Worm (Caenorhabditis elegans) whole organism, mixed stage, embryonic: Measurements from ENCODE around the gene pho-9.

Experiments used
- M03D4.4 ChIP-seq: sonication (generic microtip); optimal IDR thresholded peaks from 2 replicates; lab custom pipeline; 2017; ENCODE audit warnings: mild to moderate bottlenecking, missing genetic modification characterization, missing compliant biosample characterization
- bed-3 ChIP-seq: fragments of 200-800 bp; sonication (Bioruptor generic); optimal IDR thresholded peaks from 3 replicates; lab custom pipeline; 2018; ENCODE audit warnings: mild to moderate bottlenecking, missing genetic modification characterization, moderate library complexity, missing compliant biosample characterization
- ceh-39 ChIP-seq: fragments of 150-350 bp; optimal IDR thresholded peaks from 2 replicates; lab custom pipeline; 2014; ENCODE audit warnings: missing biosample characterization, missing genetic modification characterization
- ceh-43 ChIP-seq: fragments of 200-800 bp; sonication (Bioruptor generic); optimal IDR thresholded peaks from 2 replicates; lab custom pipeline; 2018; ENCODE audit warnings: mild to moderate bottlenecking, missing genetic modification characterization, moderate library complexity, missing compliant biosample characterization
- ceh-83 ChIP-seq: fragments of 200-800 bp; sonication (Bioruptor generic); optimal IDR thresholded peaks from 2 replicates; lab custom pipeline; 2018; ENCODE audit warnings: mild to moderate bottlenecking, missing genetic modification characterization, missing compliant biosample characterization
- ces-1 ChIP-seq: fragments of 150-350 bp; optimal IDR thresholded peaks from 2 replicates; lab custom pipeline; 2014; ENCODE audit warnings: missing biosample characterization, missing genetic modification reagents, missing genetic modification characterization
- cnd-1 ChIP-seq: fragments of 200-800 bp; sonication (Bioruptor generic); optimal IDR thresholded peaks from 2 replicates; lab custom pipeline; 2018; ENCODE audit warnings: mild to moderate bottlenecking, missing genetic modification characterization, missing compliant biosample characterization
- drap-1 ChIP-seq: fragments of 200-800 bp; sonication (Bioruptor generic); optimal IDR thresholded peaks from 3 replicates; lab custom pipeline; 2018; ENCODE audit warnings: mild to moderate bottlenecking, missing genetic modification characterization, missing compliant biosample characterization
- elt-3 ChIP-seq: fragments of 150-350 bp; optimal IDR thresholded peaks from 2 replicates; lab custom pipeline; 2014; ENCODE audit warnings: missing biosample characterization, missing genetic modification characterization
- ham-2 ChIP-seq: fragments of 200-800 bp; sonication (Bioruptor generic); optimal IDR thresholded peaks from 2 replicates; lab custom pipeline; 2018; ENCODE audit warnings: mild to moderate bottlenecking, missing genetic modification characterization, missing compliant biosample characterization
- hlh-1 ChIP-seq: fragments of 150-350 bp; optimal IDR thresholded peaks from 2 replicates; lab custom pipeline; 2014; ENCODE audit warnings: missing biosample characterization, missing genetic modification reagents, missing genetic modification characterization
- lin-13 ChIP-seq: fragments of 150-350 bp; optimal IDR thresholded peaks from 2 replicates; lab custom pipeline; 2014; ENCODE audit warnings: missing biosample characterization, missing genetic modification characterization
- lin-32 ChIP-seq: fragments of 200-800 bp; sonication (Bioruptor generic); optimal IDR thresholded peaks from 2 replicates; lab custom pipeline; 2018; ENCODE audit warnings: mild to moderate bottlenecking, missing genetic modification characterization, missing compliant biosample characterization
- lsy-2 ChIP-seq: fragments of 150-350 bp; optimal IDR thresholded peaks from 2 replicates; lab custom pipeline; 2014; ENCODE audit warnings: missing biosample characterization, missing genetic modification characterization
- mep-1 ChIP-seq: fragments of 150-350 bp; optimal IDR thresholded peaks from 2 replicates; lab custom pipeline; 2017; ENCODE audit warnings: missing biosample characterization, missing genetic modification reagents, missing genetic modification characterization, inconsistent platforms
- mls-2 ChIP-seq: sonication (generic microtip); optimal IDR thresholded peaks from 2 replicates; lab custom pipeline; 2016; ENCODE audit warnings: mild to moderate bottlenecking, missing genetic modification characterization, moderate library complexity, missing compliant biosample characterization
- nhr-12 ChIP-seq: fragments of 150-350 bp; optimal IDR thresholded peaks from 2 replicates; lab custom pipeline; 2014; ENCODE audit warnings: missing biosample characterization, missing genetic modification characterization
- nhr-2 ChIP-seq: fragments of 150-350 bp; optimal IDR thresholded peaks from 2 replicates; lab custom pipeline; 2014; ENCODE audit warnings: missing biosample characterization, missing genetic modification characterization
- nhr-237 ChIP-seq: fragments of 150-350 bp; optimal IDR thresholded peaks from 2 replicates; lab custom pipeline; 2014; ENCODE audit warnings: missing biosample characterization, missing genetic modification characterization
- nhr-76 ChIP-seq: sonication (generic microtip); optimal IDR thresholded peaks from 2 replicates; lab custom pipeline; 2017; ENCODE audit warnings: missing biosample characterization, missing genetic modification characterization
- pha-4 ChIP-seq: fragments of 150-350 bp; optimal IDR thresholded peaks from 2 replicates; lab custom pipeline; 2018; ENCODE audit warnings: missing biosample characterization, missing genetic modification reagents, missing genetic modification characterization
- snpc-4 ChIP-seq: fragments of 150-350 bp; optimal IDR thresholded peaks from 2 replicates; lab custom pipeline; 2014; ENCODE audit warnings: missing biosample characterization, missing genetic modification characterization
- sptf-1 ChIP-seq: sonication (generic microtip); optimal IDR thresholded peaks from 2 replicates; lab custom pipeline; 2017; ENCODE audit warnings: mild to moderate bottlenecking, missing genetic modification characterization, moderate library complexity, missing compliant biosample characterization
- tbx-8 ChIP-seq: fragments of 200-800 bp; sonication (Bioruptor generic); optimal IDR thresholded peaks from 2 replicates; lab custom pipeline; 2018; ENCODE audit warnings: mild to moderate bottlenecking, missing genetic modification characterization, moderate library complexity, missing compliant biosample characterization
- unc-120 ChIP-seq: sonication (generic microtip); optimal IDR thresholded peaks from 2 replicates; lab custom pipeline; 2017; ENCODE audit warnings: missing genetic modification characterization, missing compliant biosample characterization; ENCODE audit not compliant: poor library complexity, severe bottlenecking
- unc-39 ChIP-seq: fragments of 150-350 bp; optimal IDR thresholded peaks from 2 replicates; lab custom pipeline; 2014; ENCODE audit warnings: missing biosample characterization, missing genetic modification characterization
- unc-62 ChIP-seq: fragments of 150-350 bp; optimal IDR thresholded peaks from 2 replicates; lab custom pipeline; 2014; ENCODE audit warnings: missing biosample characterization, missing genetic modification reagents, missing genetic modification characterization
- zip-8 ChIP-seq: fragments of 150-350 bp; optimal IDR thresholded peaks from 2 replicates; lab custom pipeline; 2014; ENCODE audit warnings: missing biosample characterization, missing genetic modification characterization
- ztf-11 ChIP-seq: fragments of 150-350 bp; optimal IDR thresholded peaks from 2 replicates; lab custom pipeline; 2014; ENCODE audit warnings: missing biosample characterization, missing genetic modification characterization

pho-9 gene

ce11 chrIII:2760726-2761125, at the start of gene pho-9:
Gene pho-9 (minus strand): TSS chrIII:2760816.
- TF ChIP-seq lin-13 (tag; lab: Kevin White, UChicago), result no peak

- no peak for TF ChIP-seq sptf-1
- peak; percentile 66 for TF ChIP-seq ces-1
- no peak for TF ChIP-seq drap-1 (GFP tag; lab: Kevin White, UChicago)
- no peak for TF ChIP-seq nhr-12
- TF ChIP-seq mep-1 (tag; lab: Kevin White, UChicago), result no peak
- TF ChIP-seq lsy-2, result peak; percentile 1
- no peak for TF ChIP-seq elt-3 (tag; lab: Kevin White, UChicago)
- peak; percentile 35 for TF ChIP-seq nhr-237 (tag; lab: Kevin White, UChicago)
- TF ChIP-seq ceh-43, result no peak
- no peak for TF ChIP-seq hlh-1 (tag; lab: Kevin White, UChicago)
- no peak for TF ChIP-seq M03D4.4 (tag; lab: Kevin White, UChicago)
- TF ChIP-seq cnd-1 (tag; lab: Kevin White, UChicago), result no peak
- no peak for TF ChIP-seq snpc-4 (tag; lab: Kevin White, UChicago)
- TF ChIP-seq ceh-39, result no peak
These were observed 44.5 kb upstream of the pho-9 start, which contains the start of gene Y71H2AM.3 for ce11 chrIII:2805084-2805483. Gene Y71H2AM.3 (plus strand): TSS chrIII:2805430.

ce11 chrIII:2804461-2804860, 43.8 kb upstream of the pho-9 start:
- TF ChIP-seq unc-62 (GFP tag; lab: Kevin White, UChicago), result peak; percentile 17
- TF ChIP-seq nhr-2 (tag; lab: Kevin White, UChicago), result peak; percentile 49
- TF ChIP-seq mls-2, result no peak
- TF ChIP-seq pha-4 (tag; lab: Kevin White, UChicago), result peak; percentile 34
- no peak for TF ChIP-seq sptf-1

- TF ChIP-seq nhr-76 (tag; lab: Kevin White, UChicago) (no peak), bed-3 (no peak), mep-1 (tag; lab: Kevin White, UChicago) (no peak), ztf-11 (tag; lab: Kevin White, UChicago) (no peak), ceh-43 (no peak), unc-62 (GFP tag; lab: Kevin White, UChicago) (no peak), nhr-2 (tag; lab: Kevin White, UChicago) (no peak), lin-13 (tag; lab: Kevin White, UChicago) (no peak), ces-1 (no peak), nhr-237 (tag; lab: Kevin White, UChicago) (no peak), ham-2 (no peak)
- TF ChIP-seq, all 35 proteins: peak for 0
These were observed 41.3 kb upstream of the pho-9 start, which contains the start of the genes twk-45 and Y71H2AM.25 for ce11 chrIII:2801800-2802515. Gene twk-45 (minus strand): TSS chrIII:2801900. Gene Y71H2AM.25 (plus strand): TSS chrIII:2802465.

ce11 chrIII:2800743-2801142, 40.1 kb upstream of the pho-9 start:
- TF ChIP-seq zip-8 (peak; percentile 93), bed-3 (no peak)

- no peak for TF ChIP-seq sptf-1
- no peak for TF ChIP-seq ceh-39
- TF ChIP-seq unc-39 (tag; lab: Kevin White, UChicago), result no peak
- no peak for TF ChIP-seq zip-8
- TF ChIP-seq nhr-237 (tag; lab: Kevin White, UChicago), result no peak
- TF ChIP-seq tbx-8 (GFP tag; lab: Kevin White, UChicago), result no peak
- TF ChIP-seq hlh-1 (tag; lab: Kevin White, UChicago), result no peak
- no peak for TF ChIP-seq ceh-83 (GFP tag; lab: Kevin White, UChicago)
- no peak for TF ChIP-seq unc-120
- TF ChIP-seq mep-1 (tag; lab: Kevin White, UChicago), result no peak
- no peak for TF ChIP-seq ces-1
- no peak for TF ChIP-seq nhr-76 (tag; lab: Kevin White, UChicago)
- TF ChIP-seq lsy-2, result no peak
- no peak for TF ChIP-seq lin-32 (GFP tag; lab: Kevin White, UChicago)
These were observed 34.9 kb upstream of the pho-9 start for ce11 chrIII:2795442-2796023.
